Worm (Caenorhabditis elegans) whole organism, L1 larva: Measurements from ENCODE around the gene T03E6.9.

Source experiments
- ces-1 ChIP-seq: fragments of 150-350 bp; optimal IDR thresholded peaks from 2 replicates; lab custom pipeline; 2014; ENCODE audit warnings: missing biosample characterization, missing genetic modification reagents, missing genetic modification characterization
- egl-27 ChIP-seq, 2 experiments: fragments of 150-350 bp in 1 of 2; sonication (generic microtip); optimal IDR thresholded peaks; 3 replicates each; lab custom pipeline; 2017 to 2018; ENCODE audit warnings: missing biosample characterization in 2 of 2, missing genetic modification characterization in 2 of 2, missing genetic modification reagents in 2 of 2
- elt-2 ChIP-seq: sonication (generic microtip); optimal IDR thresholded peaks from 2 replicates; lab custom pipeline; 2016; ENCODE audit warnings: missing genetic modification characterization, mild to moderate bottlenecking, inconsistent platforms, missing compliant biosample characterization, missing genetic modification reagents
- jun-1 ChIP-seq: fragments of 150-350 bp; optimal IDR thresholded peaks from 2 replicates; lab custom pipeline; 2014; ENCODE audit warnings: missing biosample characterization, missing genetic modification reagents, missing genetic modification characterization
- nhr-11 ChIP-seq: fragments of 150-350 bp; optimal IDR thresholded peaks from 2 replicates; lab custom pipeline; 2014; ENCODE audit warnings: missing biosample characterization, missing genetic modification characterization
- nhr-237 ChIP-seq: fragments of 150-350 bp; optimal IDR thresholded peaks from 2 replicates; lab custom pipeline; 2014; ENCODE audit warnings: missing biosample characterization, missing genetic modification characterization
- nhr-71 ChIP-seq: sonication (generic microtip); optimal IDR thresholded peaks from 2 replicates; lab custom pipeline; 2016; ENCODE audit warnings: mild to moderate bottlenecking, missing genetic modification characterization, moderate library complexity, missing compliant biosample characterization
- pag-3 ChIP-seq: sonication (generic microtip); optimal IDR thresholded peaks from 2 replicates; lab custom pipeline; 2017; ENCODE audit warnings: missing genetic modification characterization, mild to moderate bottlenecking, missing compliant biosample characterization, antibody characterized with exemption, borderline replicate concordance; ENCODE audit not compliant: insufficient read depth
- rnt-1 ChIP-seq: sonication (generic microtip); optimal IDR thresholded peaks from 2 replicates; lab custom pipeline; 2016; ENCODE audit warnings: mild to moderate bottlenecking, missing genetic modification characterization, moderate library complexity, missing compliant biosample characterization
- sox-4 ChIP-seq: sonication (generic microtip); optimal IDR thresholded peaks from 2 replicates; lab custom pipeline; 2016; ENCODE audit warnings: missing genetic modification characterization, missing compliant biosample characterization
- unc-62 ChIP-seq: fragments of 150-350 bp; optimal IDR thresholded peaks from 2 replicates; lab custom pipeline; 2014; ENCODE audit warnings: missing biosample characterization, missing genetic modification reagents, missing genetic modification characterization
- xbp-1 ChIP-seq: sonication (generic microtip); optimal IDR thresholded peaks from 2 replicates; lab custom pipeline; 2016; ENCODE audit warnings: missing genetic modification characterization, missing compliant biosample characterization
- ztf-11 ChIP-seq, 2 experiments: sonication (generic microtip); optimal IDR thresholded peaks; 2 replicates each; lab custom pipeline; 2016 to 2017; ENCODE audit warnings: missing genetic modification characterization in 2 of 2, missing biosample characterization in 1 of 2, missing compliant biosample characterization in 1 of 2

DNA sequence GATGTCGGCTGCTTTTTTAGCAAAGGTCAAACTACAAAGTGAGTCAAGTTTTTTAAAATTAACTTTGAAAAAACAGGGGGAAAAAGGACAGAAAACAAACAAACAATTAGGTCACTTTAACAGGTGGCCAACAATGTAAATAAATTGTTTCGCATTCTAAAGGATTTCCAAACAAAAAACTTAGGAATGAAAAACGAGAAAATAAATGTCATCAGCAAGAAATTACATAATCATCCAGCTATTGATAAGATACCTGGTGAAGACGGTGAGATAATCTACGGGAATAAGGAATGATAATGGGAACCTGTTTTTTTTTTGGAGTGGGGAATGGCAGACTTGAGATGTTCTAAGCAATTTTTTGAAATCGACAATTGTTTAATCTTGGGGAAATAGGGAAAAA lies 4.4 kb downstream of the T03E6.9 start:
- TF ChIP-seq egl-27 (tag; optimal IDR thresholded peaks at IDR 0.05; lab: Kevin White, UChicago): no peak
- TF ChIP-seq rnt-1 (tag; lab: Kevin White, UChicago): no peak
- TF ChIP-seq elt-2 (tag; lab: Kevin White, UChicago): no peak
- TF ChIP-seq nhr-237 (tag; lab: Kevin White, UChicago): no peak
- no peak for TF ChIP-seq nhr-11 (tag; lab: Kevin White, UChicago)
- no peak for TF ChIP-seq ces-1 (GFP tag; lab: Kevin White, UChicago)
- TF ChIP-seq jun-1 (tag; lab: Kevin White, UChicago): no peak
- no peak for TF ChIP-seq nhr-71 (tag; lab: Kevin White, UChicago)
- no peak for TF ChIP-seq unc-62 (GFP tag; lab: Kevin White, UChicago)
- TF ChIP-seq pag-3 (tag; lab: Kevin White, UChicago): no peak
- TF ChIP-seq sox-4 (tag; lab: Kevin White, UChicago): no peak
- TF ChIP-seq ztf-11 (tag; optimal IDR thresholded peaks at IDR 0.05; lab: Kevin White, UChicago): no peak
- no peak for TF ChIP-seq xbp-1
